Fruit fly (Drosophila melanogaster): ENCODE data around the gene CG43092.

DNA sequence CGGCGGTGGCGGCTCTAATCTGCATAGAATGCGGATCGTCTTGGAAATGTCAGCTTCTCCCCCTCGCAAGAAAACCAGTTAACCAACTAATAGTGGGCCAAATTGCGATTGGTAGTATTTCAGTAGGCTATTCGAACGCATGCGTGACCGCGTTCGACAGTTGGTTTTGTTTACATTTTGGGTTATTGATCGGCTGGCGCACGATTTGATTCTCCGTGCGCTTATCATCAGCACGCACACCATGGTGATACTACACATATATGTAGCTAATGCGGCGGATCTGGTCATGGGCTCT lies 15.9 kb downstream of the CG43092 start:
- no peak for TF ChIP-seq psq (optimal IDR thresholded peaks at IDR 0.05)
- no peak for TF ChIP-seq pan (optimal IDR thresholded peaks at IDR 0.05)
- no peak for TF ChIP-seq Dll (optimal IDR thresholded peaks at IDR 0.05)
- no peak for TF ChIP-seq CG8478 (optimal IDR thresholded peaks at IDR 0.05)
- TF ChIP-seq EcR (GFP tag; optimal IDR thresholded peaks at IDR 0.05) = no peak
